Worm (Caenorhabditis elegans) whole organism, mixed stage, embryonic: Measurements from ENCODE around the gene rde-8.

ENCODE experiments used
- M03D4.4 ChIP-seq: sonication (generic microtip); optimal IDR thresholded peaks from 2 replicates; lab custom pipeline; 2017; ENCODE audit warnings: mild to moderate bottlenecking, missing genetic modification characterization, missing compliant biosample characterization
- bed-3 ChIP-seq: fragments of 200-800 bp; sonication (Bioruptor generic); optimal IDR thresholded peaks from 3 replicates; lab custom pipeline; 2018; ENCODE audit warnings: mild to moderate bottlenecking, missing genetic modification characterization, moderate library complexity, missing compliant biosample characterization
- blmp-1 ChIP-seq: fragments of 150-350 bp; optimal IDR thresholded peaks from 2 replicates; lab custom pipeline; 2014; ENCODE audit warnings: missing biosample characterization, missing genetic modification characterization
- ceh-39 ChIP-seq: fragments of 150-350 bp; optimal IDR thresholded peaks from 2 replicates; lab custom pipeline; 2014; ENCODE audit warnings: missing biosample characterization, missing genetic modification characterization
- ceh-43 ChIP-seq: fragments of 200-800 bp; sonication (Bioruptor generic); optimal IDR thresholded peaks from 2 replicates; lab custom pipeline; 2018; ENCODE audit warnings: mild to moderate bottlenecking, missing genetic modification characterization, moderate library complexity, missing compliant biosample characterization
- ceh-83 ChIP-seq: fragments of 200-800 bp; sonication (Bioruptor generic); optimal IDR thresholded peaks from 2 replicates; lab custom pipeline; 2018; ENCODE audit warnings: mild to moderate bottlenecking, missing genetic modification characterization, missing compliant biosample characterization
- ces-1 ChIP-seq: fragments of 150-350 bp; optimal IDR thresholded peaks from 2 replicates; lab custom pipeline; 2014; ENCODE audit warnings: missing biosample characterization, missing genetic modification reagents, missing genetic modification characterization
- cnd-1 ChIP-seq: fragments of 200-800 bp; sonication (Bioruptor generic); optimal IDR thresholded peaks from 2 replicates; lab custom pipeline; 2018; ENCODE audit warnings: mild to moderate bottlenecking, missing genetic modification characterization, missing compliant biosample characterization
- drap-1 ChIP-seq: fragments of 200-800 bp; sonication (Bioruptor generic); optimal IDR thresholded peaks from 3 replicates; lab custom pipeline; 2018; ENCODE audit warnings: mild to moderate bottlenecking, missing genetic modification characterization, missing compliant biosample characterization
- elt-3 ChIP-seq: fragments of 150-350 bp; optimal IDR thresholded peaks from 2 replicates; lab custom pipeline; 2014; ENCODE audit warnings: missing biosample characterization, missing genetic modification characterization
- flh-1 ChIP-seq: fragments of 200-800 bp; sonication (Bioruptor generic); optimal IDR thresholded peaks from 2 replicates; lab custom pipeline; 2018; ENCODE audit warnings: mild to moderate bottlenecking, missing genetic modification characterization, moderate library complexity, missing compliant biosample characterization
- ham-2 ChIP-seq: fragments of 200-800 bp; sonication (Bioruptor generic); optimal IDR thresholded peaks from 2 replicates; lab custom pipeline; 2018; ENCODE audit warnings: mild to moderate bottlenecking, missing genetic modification characterization, missing compliant biosample characterization
- hlh-1 ChIP-seq: fragments of 150-350 bp; optimal IDR thresholded peaks from 2 replicates; lab custom pipeline; 2014; ENCODE audit warnings: missing biosample characterization, missing genetic modification reagents, missing genetic modification characterization
- lin-13 ChIP-seq: fragments of 150-350 bp; optimal IDR thresholded peaks from 2 replicates; lab custom pipeline; 2014; ENCODE audit warnings: missing biosample characterization, missing genetic modification characterization
- lin-32 ChIP-seq: fragments of 200-800 bp; sonication (Bioruptor generic); optimal IDR thresholded peaks from 2 replicates; lab custom pipeline; 2018; ENCODE audit warnings: mild to moderate bottlenecking, missing genetic modification characterization, missing compliant biosample characterization
- lsy-2 ChIP-seq: fragments of 150-350 bp; optimal IDR thresholded peaks from 2 replicates; lab custom pipeline; 2014; ENCODE audit warnings: missing biosample characterization, missing genetic modification characterization
- mab-5 ChIP-seq: fragments of 150-350 bp; optimal IDR thresholded peaks from 2 replicates; lab custom pipeline; 2014; ENCODE audit warnings: missing biosample characterization, missing genetic modification characterization
- mep-1 ChIP-seq: fragments of 150-350 bp; optimal IDR thresholded peaks from 2 replicates; lab custom pipeline; 2017; ENCODE audit warnings: missing biosample characterization, missing genetic modification reagents, missing genetic modification characterization, inconsistent platforms
- mls-2 ChIP-seq: sonication (generic microtip); optimal IDR thresholded peaks from 2 replicates; lab custom pipeline; 2016; ENCODE audit warnings: mild to moderate bottlenecking, missing genetic modification characterization, moderate library complexity, missing compliant biosample characterization
- nhr-12 ChIP-seq: fragments of 150-350 bp; optimal IDR thresholded peaks from 2 replicates; lab custom pipeline; 2014; ENCODE audit warnings: missing biosample characterization, missing genetic modification characterization
- nhr-2 ChIP-seq: fragments of 150-350 bp; optimal IDR thresholded peaks from 2 replicates; lab custom pipeline; 2014; ENCODE audit warnings: missing biosample characterization, missing genetic modification characterization
- nhr-28 ChIP-seq: fragments of 150-350 bp; optimal IDR thresholded peaks from 2 replicates; lab custom pipeline; 2014; ENCODE audit warnings: missing biosample characterization, missing genetic modification characterization
- nhr-76 ChIP-seq: sonication (generic microtip); optimal IDR thresholded peaks from 2 replicates; lab custom pipeline; 2017; ENCODE audit warnings: missing biosample characterization, missing genetic modification characterization
- pha-4 ChIP-seq: fragments of 150-350 bp; optimal IDR thresholded peaks from 2 replicates; lab custom pipeline; 2018; ENCODE audit warnings: missing biosample characterization, missing genetic modification reagents, missing genetic modification characterization
- snpc-4 ChIP-seq: fragments of 150-350 bp; optimal IDR thresholded peaks from 2 replicates; lab custom pipeline; 2014; ENCODE audit warnings: missing biosample characterization, missing genetic modification characterization
- tbx-8 ChIP-seq: fragments of 200-800 bp; sonication (Bioruptor generic); optimal IDR thresholded peaks from 2 replicates; lab custom pipeline; 2018; ENCODE audit warnings: mild to moderate bottlenecking, missing genetic modification characterization, moderate library complexity, missing compliant biosample characterization
- unc-39 ChIP-seq: fragments of 150-350 bp; optimal IDR thresholded peaks from 2 replicates; lab custom pipeline; 2014; ENCODE audit warnings: missing biosample characterization, missing genetic modification characterization
- unc-62 ChIP-seq: fragments of 150-350 bp; optimal IDR thresholded peaks from 2 replicates; lab custom pipeline; 2014; ENCODE audit warnings: missing biosample characterization, missing genetic modification reagents, missing genetic modification characterization
- zip-8 ChIP-seq: fragments of 150-350 bp; optimal IDR thresholded peaks from 2 replicates; lab custom pipeline; 2014; ENCODE audit warnings: missing biosample characterization, missing genetic modification characterization
- ztf-11 ChIP-seq: fragments of 150-350 bp; optimal IDR thresholded peaks from 2 replicates; lab custom pipeline; 2014; ENCODE audit warnings: missing biosample characterization, missing genetic modification characterization

rde-8 gene

DNA sequence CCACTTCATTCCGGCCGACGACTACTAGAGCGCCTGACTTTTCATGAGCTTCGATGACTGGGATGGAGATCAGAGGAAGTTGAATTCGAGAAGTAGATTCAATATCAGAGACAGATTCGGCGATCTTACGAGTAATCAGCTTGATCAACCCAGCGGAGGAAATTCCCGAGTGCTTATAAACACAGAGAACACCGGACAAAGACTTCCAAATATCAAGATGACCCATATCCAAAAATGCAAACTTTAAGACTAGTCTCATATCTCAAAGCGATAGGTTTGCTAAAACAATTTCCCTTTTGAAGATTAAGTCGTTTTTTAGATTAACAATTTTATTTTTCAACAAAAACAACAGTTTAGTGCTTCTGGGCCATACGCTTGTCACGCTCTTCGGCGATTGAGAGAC lies 19.7 kb downstream of the rde-8 start, which contains the start of gene Y43B11AR.3:
Gene Y43B11AR.3, minus strand, starts transcription at position 335 of the 403 bp plus-strand sequence.
- no peak for TF ChIP-seq M03D4.4
- no peak for TF ChIP-seq zip-8 (tag; lab: Kevin White, UChicago)
- no peak for TF ChIP-seq hlh-1 (tag; lab: Kevin White, UChicago)
- TF ChIP-seq mep-1 = no peak
- no peak for TF ChIP-seq ham-2 (GFP tag; lab: Kevin White, UChicago)
- no peak for TF ChIP-seq ceh-43
- TF ChIP-seq snpc-4 (tag; lab: Kevin White, UChicago) = no peak
- TF ChIP-seq nhr-2 (tag; lab: Kevin White, UChicago) = no peak
- no peak for TF ChIP-seq tbx-8 (GFP tag; lab: Kevin White, UChicago)
- TF ChIP-seq pha-4 = no peak
- no peak for TF ChIP-seq unc-62 (GFP tag; lab: Kevin White, UChicago)
- TF ChIP-seq lin-32 (GFP tag; lab: Kevin White, UChicago) = no peak
- no peak for TF ChIP-seq elt-3
- no peak for TF ChIP-seq nhr-76
- no peak for TF ChIP-seq ceh-83 (GFP tag; lab: Kevin White, UChicago)

DNA sequence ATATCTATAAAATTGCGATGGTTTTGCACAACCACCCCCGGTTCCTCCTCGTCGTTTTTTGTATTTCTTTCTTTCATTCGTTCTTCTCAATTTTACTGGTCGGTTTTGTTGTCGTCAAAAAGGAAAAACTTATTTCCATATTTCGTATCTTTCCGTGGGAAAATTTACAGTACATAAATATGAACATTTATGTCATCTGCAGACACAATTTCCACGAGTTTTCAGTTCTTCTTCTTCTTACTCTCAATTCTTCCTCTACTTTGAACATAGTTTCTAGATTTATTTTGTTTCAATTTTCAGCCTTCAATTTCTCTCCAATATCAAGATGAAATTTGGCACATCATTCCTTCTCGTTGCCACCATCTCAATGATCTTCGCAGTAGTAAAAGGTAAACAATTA lies 21.8 kb downstream of the rde-8 start, which contains the start of gene Y43B11AR.1:
Gene Y43B11AR.1, plus strand, starts transcription at position 301 of the 400 bp plus-strand sequence.
- TF ChIP-seq mab-5 (tag; lab: Kevin White, UChicago) (no peak), nhr-28 (tag; lab: Kevin White, UChicago) (no peak), M03D4.4 (no peak), ham-2 (GFP tag; lab: Kevin White, UChicago) (no peak)

DNA sequence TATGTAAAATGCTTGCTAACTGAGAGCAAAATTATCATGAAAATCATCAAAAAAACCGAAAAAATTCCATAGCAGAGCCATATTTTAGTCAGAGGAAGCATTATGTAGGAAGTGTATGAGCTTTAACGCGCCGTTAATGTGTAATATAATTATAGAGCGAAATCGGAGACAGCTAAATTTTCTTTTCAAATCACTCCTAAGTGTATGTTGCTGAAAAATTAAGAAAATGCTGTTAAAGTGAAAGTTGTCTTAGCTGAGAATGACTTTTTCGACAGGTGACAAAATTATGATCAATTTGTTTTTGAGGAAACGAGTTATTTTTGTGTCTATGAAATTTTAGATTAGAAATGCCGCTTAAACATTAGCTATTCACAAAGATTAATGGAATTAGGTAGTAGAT lies 28.0 kb downstream of the rde-8 start, which contains the start of gene srg-50:
Gene srg-50, minus strand, starts transcription at position 101 of the 400 bp plus-strand sequence.
- TF ChIP-seq mls-2 = no peak
- no peak for TF ChIP-seq lin-13
- no peak for TF ChIP-seq ces-1 (GFP tag; lab: Kevin White, UChicago)
- TF ChIP-seq elt-3 = no peak
- TF ChIP-seq blmp-1 (tag; lab: Kevin White, UChicago) = no peak
- no peak for TF ChIP-seq lsy-2
- TF ChIP-seq pha-4 = no peak
- TF ChIP-seq drap-1 (GFP tag; lab: Kevin White, UChicago) = no peak
- no peak for TF ChIP-seq M03D4.4
- no peak for TF ChIP-seq unc-39 (tag; lab: Kevin White, UChicago)
- TF ChIP-seq nhr-76 = no peak
- TF ChIP-seq mab-5 (tag; lab: Kevin White, UChicago) = no peak
- TF ChIP-seq nhr-28 (tag; lab: Kevin White, UChicago) = no peak

DNA sequence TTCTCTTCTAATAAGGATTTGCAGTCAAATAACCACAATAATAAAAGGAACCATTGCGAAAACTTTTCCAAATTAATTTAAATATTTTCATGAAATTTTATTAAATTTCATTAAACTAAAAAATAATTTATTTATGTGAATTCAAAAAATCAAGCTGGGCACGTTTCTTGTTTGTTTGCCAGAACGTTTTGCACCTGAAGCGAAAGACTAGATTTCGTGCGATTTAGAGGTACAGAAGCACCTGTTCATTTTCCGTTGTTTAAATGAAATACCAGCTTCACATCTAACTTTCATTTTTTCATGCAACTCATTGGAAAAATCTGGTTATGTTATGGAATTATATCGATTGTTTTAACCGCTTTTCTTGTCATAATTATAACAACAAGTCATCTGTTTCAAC lies 31.0 kb downstream of the rde-8 start, which contains the start of gene srg-48:
Gene srg-48, plus strand, starts transcription at position 301 of the 400 bp plus-strand sequence.
- no peak for TF ChIP-seq drap-1 (GFP tag; lab: Kevin White, UChicago)
- TF ChIP-seq nhr-2 (tag; lab: Kevin White, UChicago) = no peak
- no peak for TF ChIP-seq ham-2 (GFP tag; lab: Kevin White, UChicago)
- no peak for TF ChIP-seq mep-1
- no peak for TF ChIP-seq lin-13
- TF ChIP-seq ztf-11 = no peak
- no peak for TF ChIP-seq elt-3
- TF ChIP-seq ceh-43 = no peak
- TF ChIP-seq flh-1 (GFP tag; lab: Kevin White, UChicago) = no peak
- TF ChIP-seq cnd-1 (tag; lab: Kevin White, UChicago) = no peak
- TF ChIP-seq blmp-1 (tag; lab: Kevin White, UChicago) = no peak
- no peak for TF ChIP-seq zip-8 (tag; lab: Kevin White, UChicago)
- no peak for TF ChIP-seq mls-2
- TF ChIP-seq, all 35 proteins: peak for 0

DNA sequence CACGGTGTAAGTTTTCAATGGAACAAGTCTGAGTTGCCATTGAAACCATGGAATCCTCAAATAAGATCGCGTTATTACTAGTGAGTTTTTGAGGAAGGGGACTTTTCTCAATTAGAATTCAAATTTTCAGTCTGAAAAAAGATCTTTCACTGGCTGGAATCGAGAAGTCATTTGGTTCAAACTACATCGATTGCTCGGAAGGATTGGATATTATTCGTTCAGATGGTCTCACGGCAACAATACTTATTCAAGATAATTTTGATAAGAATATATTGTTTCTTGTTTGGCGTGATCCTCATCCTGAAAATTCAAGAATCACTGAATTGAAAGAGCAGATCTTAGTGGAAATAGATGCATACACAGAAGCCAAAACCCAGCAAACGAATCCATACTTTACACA lies 35.6 kb downstream of the rde-8 start:
- TF ChIP-seq bed-3 (GFP tag; lab: Kevin White, UChicago) (no peak), flh-1 (GFP tag; lab: Kevin White, UChicago) (no peak), ceh-43 (no peak), ceh-39 (tag; lab: Kevin White, UChicago) (no peak), zip-8 (tag; lab: Kevin White, UChicago) (no peak), blmp-1 (tag; lab: Kevin White, UChicago) (no peak), lsy-2 (no peak), nhr-76 (no peak), ceh-83 (GFP tag; lab: Kevin White, UChicago) (no peak), tbx-8 (GFP tag; lab: Kevin White, UChicago) (no peak), mls-2 (no peak), cnd-1 (tag; lab: Kevin White, UChicago) (no peak), nhr-12 (tag; lab: Kevin White, UChicago) (no peak), snpc-4 (tag; lab: Kevin White, UChicago) (no peak), hlh-1 (tag; lab: Kevin White, UChicago) (no peak), pha-4 (no peak)
- TF ChIP-seq, all 35 proteins: peak for 0
